Worm (Caenorhabditis elegans): ENCODE results near the gene T19A5.3.

ce11 chrV:8944481-8944880 lies 618 bp upstream of the T19A5.3 start:
- TF ChIP-seq ceh-82 (tag; optimal IDR thresholded peaks at IDR 0.05): no peak
- TF ChIP-seq ama-1 (optimal IDR thresholded peaks at IDR 0.05): no peak
- TF ChIP-seq unc-62 (GFP tag; optimal IDR thresholded peaks at IDR 0.05): no peak
- no peak for TF ChIP-seq nhr-6 (tag; optimal IDR thresholded peaks at IDR 0.05)
- TF ChIP-seq fos-1 (tag; optimal IDR thresholded peaks at IDR 0.05): no peak
- TF ChIP-seq nhr-237 (tag; optimal IDR thresholded peaks at IDR 0.05): no peak
- no peak for TF ChIP-seq lsy-2 (tag; optimal IDR thresholded peaks at IDR 0.05)
- TF ChIP-seq ztf-11 (tag; optimal IDR thresholded peaks at IDR 0.05): no peak
- no peak for TF ChIP-seq elt-1 (tag; optimal IDR thresholded peaks at IDR 0.05)
- no peak for TF ChIP-seq R02D3.7 (tag; optimal IDR thresholded peaks at IDR 0.05)
- TF ChIP-seq blmp-1 (tag; optimal IDR thresholded peaks at IDR 0.05; ENCODE audit: insufficient read depth): no peak
- no peak for TF ChIP-seq gmeb-1 (tag; optimal IDR thresholded peaks at IDR 0.05)

Data from whole organism, L2 larva.